Fruit fly (Drosophila melanogaster) whole organism, pupa: ENCODE results near the gene CG31465.

ENCODE experiments used
- CG10348 ChIP-seq: fragments of 200-800 bp; sonication (Bioruptor generic); IDR thresholded peaks from 2 replicates; pipeline ENCODE4 v1.3.6; 2022; ENCODE audit warnings: missing biosample characterization, missing genetic modification characterization
- CG12605 ChIP-seq: fragments of 200-800 bp; sonication (Bioruptor generic); IDR thresholded peaks from 2 replicates; pipeline ENCODE4 v1.3.6; 2022; ENCODE audit warnings: missing biosample characterization, missing genetic modification characterization
- CG13204 ChIP-seq: fragments of 200-800 bp; sonication (Bioruptor generic); optimal IDR thresholded peaks from 2 replicates; lab custom pipeline; 2018; ENCODE audit warnings: missing biosample characterization, mild to moderate bottlenecking, missing genetic modification characterization, moderate library complexity
- CG32121 ChIP-seq: fragments of 200-800 bp; sonication (Bioruptor generic); IDR thresholded peaks from 2 replicates; pipeline ENCODE4 v1.3.6; 2022; ENCODE audit warnings: missing biosample characterization, missing genetic modification characterization

- TF ChIP-seq CG32121 (GFP tag; lab: Robert Waterston, UW) (no peak), CG12605 (GFP tag; lab: Robert Waterston, UW) (no peak), CG13204 (GFP tag; lab: Kevin White, UChicago) (no peak), CG10348 (no peak)
These were observed 30.6 kb upstream of the CG31465 start for dm6 chr3R:21849988-21850460.
